Worm (Caenorhabditis elegans) whole organism, young adult: ENCODE results near the gene mrg-1.

Experiments
- F39B2.1 ChIP-seq: fragments of 200-800 bp; sonication (Bioruptor generic); IDR thresholded peaks from 2 replicates; pipeline ENCODE4 v1.3.6; 2022; ENCODE audit warnings: missing genetic modification reagents, missing genetic modification characterization, missing compliant biosample characterization
- F49E8.2 ChIP-seq: sonication (generic microtip); optimal IDR thresholded peaks from 3 replicates; lab custom pipeline; 2017; ENCODE audit warnings: missing genetic modification characterization, mild to moderate bottlenecking, missing compliant biosample characterization, antibody characterized with exemption, moderate library complexity; ENCODE audit not compliant: insufficient read depth
- K11D2.4 ChIP-seq: fragments of 200-800 bp; sonication (Bioruptor generic); IDR thresholded peaks from 2 replicates; pipeline ENCODE4 v1.3.6; 2022; ENCODE audit warnings: missing genetic modification reagents, missing genetic modification characterization, missing compliant biosample characterization
- aptf-2 ChIP-seq: fragments of 200-800 bp; sonication (Bioruptor generic); conservative IDR thresholded peaks from 2 replicates; pipeline ENCODE4 v1.3.6; 2022; ENCODE audit warnings: missing genetic modification reagents, missing genetic modification characterization, missing compliant biosample characterization
- attf-5 ChIP-seq: fragments of 200-800 bp; sonication (Bioruptor generic); optimal IDR thresholded peaks from 2 replicates; lab custom pipeline; 2018; ENCODE audit warnings: mild to moderate bottlenecking, missing genetic modification characterization, missing compliant biosample characterization
- bed-2 ChIP-seq: fragments of 200-800 bp; sonication (Bioruptor generic); IDR thresholded peaks from 2 replicates; pipeline ENCODE4 v1.3.6; 2022; ENCODE audit warnings: missing genetic modification reagents, missing genetic modification characterization, missing compliant biosample characterization
- cebp-1 ChIP-seq, 2 experiments: fragments of 200-800 bp in 1 of 2; sonication (Bioruptor generic) in 1 of 2; sonication (generic microtip) in 1 of 2; IDR thresholded peaks in 1 of 2; optimal IDR thresholded peaks in 1 of 2; 2 replicates each; pipeline versions ENCODE4 v1.3.6 to Lab custom; 2017 to 2022; ENCODE audit warnings: missing compliant biosample characterization in 2 of 2, missing genetic modification characterization in 2 of 2, mild to moderate bottlenecking in 1 of 2, missing genetic modification reagents in 1 of 2, moderate library complexity in 1 of 2
- cebp-2 ChIP-seq: fragments of 200-800 bp; sonication (Bioruptor generic); IDR thresholded peaks from 2 replicates; pipeline ENCODE4 v1.3.6; 2022; ENCODE audit warnings: missing genetic modification characterization, missing compliant biosample characterization
- ceh-100 ChIP-seq: fragments of 200-800 bp; sonication (Bioruptor generic); IDR thresholded peaks from 2 replicates; pipeline ENCODE4 v1.3.6; 2022; ENCODE audit warnings: missing genetic modification reagents, missing genetic modification characterization, missing compliant biosample characterization
- ceh-40 ChIP-seq: fragments of 200-800 bp; sonication (Bioruptor generic); IDR thresholded peaks from 2 replicates; pipeline ENCODE4 v1.3.6; 2022; ENCODE audit warnings: missing genetic modification characterization, missing compliant biosample characterization
- ceh-58 ChIP-seq: fragments of 200-800 bp; sonication (Bioruptor generic); IDR thresholded peaks from 2 replicates; pipeline ENCODE4 v1.3.6; 2022; ENCODE audit warnings: missing genetic modification characterization, missing compliant biosample characterization
- chd-7 ChIP-seq: sonication (generic microtip); optimal IDR thresholded peaks from 2 replicates; lab custom pipeline; 2016; ENCODE audit warnings: mild to moderate bottlenecking, missing genetic modification characterization, moderate library complexity, missing compliant biosample characterization
- efl-1 ChIP-seq: fragments of 150-350 bp; optimal IDR thresholded peaks from 2 replicates; lab custom pipeline; 2014; ENCODE audit warnings: missing biosample characterization, missing genetic modification reagents, missing genetic modification characterization
- egrh-3 ChIP-seq: fragments of 200-800 bp; sonication (Bioruptor generic); IDR thresholded peaks from 2 replicates; pipeline ENCODE4 v1.3.6; 2022; ENCODE audit warnings: missing genetic modification reagents, missing genetic modification characterization, missing compliant biosample characterization
- hmg-1.2 ChIP-seq: fragments of 200-800 bp; sonication (Bioruptor generic); IDR thresholded peaks from 2 replicates; pipeline ENCODE4 v1.3.6; 2022; ENCODE audit warnings: missing genetic modification reagents, missing genetic modification characterization, missing compliant biosample characterization
- lin-26 ChIP-seq: fragments of 200-800 bp; sonication (Bioruptor generic); IDR thresholded peaks from 2 replicates; pipeline ENCODE4 v1.3.6; 2022; ENCODE audit warnings: missing genetic modification reagents, missing genetic modification characterization, missing compliant biosample characterization
- lin-40 ChIP-seq: sonication (generic microtip); optimal IDR thresholded peaks from 2 replicates; lab custom pipeline; 2016; ENCODE audit warnings: missing genetic modification characterization, mild to moderate bottlenecking, missing compliant biosample characterization, missing genotype, missing genetic modification reagents
- lin-54 ChIP-seq: fragments of 200-800 bp; sonication (Bioruptor generic); optimal IDR thresholded peaks from 2 replicates; lab custom pipeline; 2018; ENCODE audit warnings: mild to moderate bottlenecking, missing genetic modification characterization, missing compliant biosample characterization
- madf-6 ChIP-seq: fragments of 200-800 bp; sonication (Bioruptor generic); IDR thresholded peaks from 2 replicates; pipeline ENCODE4 v1.3.6; 2022; ENCODE audit warnings: missing genetic modification reagents, missing genetic modification characterization, missing compliant biosample characterization
- madf-8 ChIP-seq: fragments of 200-800 bp; sonication (Bioruptor generic); conservative IDR thresholded peaks from 2 replicates; pipeline ENCODE4 v1.3.6; 2022; ENCODE audit warnings: missing genetic modification reagents, missing genetic modification characterization, missing compliant biosample characterization
- nfya-1 ChIP-seq: sonication (generic microtip); optimal IDR thresholded peaks from 2 replicates; lab custom pipeline; 2017; ENCODE audit warnings: antibody characterized with exemption, missing compliant biosample characterization, missing genetic modification characterization, borderline replicate concordance; ENCODE audit not compliant: insufficient read depth
- nfyb-1 ChIP-seq: fragments of 200-800 bp; sonication (Bioruptor generic); IDR thresholded peaks from 2 replicates; pipeline ENCODE4 v1.3.6; 2022; ENCODE audit warnings: missing genetic modification reagents, missing genetic modification characterization, missing compliant biosample characterization
- nhr-80 ChIP-seq: sonication (generic microtip); optimal IDR thresholded peaks from 2 replicates; lab custom pipeline; 2016; ENCODE audit warnings: missing genetic modification characterization, missing compliant biosample characterization
- repo-1 ChIP-seq: sonication (generic microtip); optimal IDR thresholded peaks from 2 replicates; lab custom pipeline; 2017; ENCODE audit warnings: mild to moderate bottlenecking, missing genetic modification characterization, missing compliant biosample characterization
- snpc-3.4 ChIP-seq: sonication (generic microtip); optimal IDR thresholded peaks from 2 replicates; lab custom pipeline; 2017; ENCODE audit warnings: missing genetic modification characterization, mild to moderate bottlenecking, missing compliant biosample characterization, antibody characterized with exemption, moderate library complexity, missing genotype, missing genetic modification reagents
- somi-1 ChIP-seq: fragments of 200-800 bp; sonication (Bioruptor generic); optimal IDR thresholded peaks from 2 replicates; lab custom pipeline; 2018; ENCODE audit warnings: mild to moderate bottlenecking, missing genetic modification characterization, missing compliant biosample characterization
- tbp1 ChIP-seq: fragments of 200-800 bp; sonication (Bioruptor generic); optimal IDR thresholded peaks from 2 replicates; lab custom pipeline; 2018; ENCODE audit warnings: mild to moderate bottlenecking, missing genetic modification characterization, missing compliant biosample characterization
- tbx-9 ChIP-seq: sonication (generic microtip); optimal IDR thresholded peaks from 2 replicates; lab custom pipeline; 2016; ENCODE audit warnings: borderline replicate concordance, missing genetic modification characterization, inconsistent platforms, missing compliant biosample characterization
- unc-130 ChIP-seq: sonication (generic microtip); optimal IDR thresholded peaks from 2 replicates; lab custom pipeline; 2016; ENCODE audit warnings: missing genetic modification reagents, missing genetic modification characterization, missing compliant biosample characterization
- zfh-2 ChIP-seq: fragments of 200-800 bp; sonication (Bioruptor generic); conservative IDR thresholded peaks from 2 replicates; pipeline ENCODE4 v1.3.6; 2022; ENCODE audit warnings: missing genetic modification reagents, missing genetic modification characterization, missing compliant biosample characterization
- ztf-22 ChIP-seq: fragments of 200-800 bp; sonication (Bioruptor generic); optimal IDR thresholded peaks from 2 replicates; lab custom pipeline; 2018; ENCODE audit warnings: mild to moderate bottlenecking, missing genetic modification characterization, moderate library complexity, missing compliant biosample characterization
- ztf-26 ChIP-seq: sonication (generic microtip); optimal IDR thresholded peaks from 2 replicates; lab custom pipeline; 2017; ENCODE audit warnings: missing genetic modification characterization, missing compliant biosample characterization
- ztf-3 ChIP-seq: fragments of 200-800 bp; sonication (Bioruptor generic); optimal IDR thresholded peaks from 2 replicates; lab custom pipeline; 2018; ENCODE audit warnings: mild to moderate bottlenecking, missing genetic modification characterization, missing compliant biosample characterization

mrg-1 gene

DNA sequence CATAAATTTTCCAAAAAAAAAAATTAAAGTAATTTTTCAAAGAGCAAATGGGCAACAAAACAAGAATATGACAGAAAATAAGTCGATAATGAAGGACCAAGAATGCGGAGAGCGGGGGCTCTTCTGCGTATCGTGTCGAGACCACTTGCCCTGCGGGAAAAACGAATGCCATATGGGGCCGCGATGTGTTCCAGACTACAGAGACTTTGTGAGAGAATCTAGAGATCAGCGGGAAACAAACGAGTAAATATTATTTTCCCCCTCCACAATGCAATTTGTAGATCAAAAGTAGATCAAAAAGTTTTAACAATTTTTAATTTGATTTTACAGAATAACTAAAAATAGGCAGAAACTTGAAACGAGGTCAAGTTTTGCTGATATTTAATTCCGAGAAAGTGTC lies 34.3 kb downstream of the mrg-1 start:
- TF ChIP-seq snpc-3.4 (tag; lab: Kevin White, UChicago) (no peak), efl-1 (peak; percentile 50), K11D2.4 (GFP tag; lab: Robert Waterston, UW) (no peak), cebp-2 (no peak), madf-6 (peak; percentile 52; the same call in 1 of the 2 replicates), ceh-100 (GFP tag; lab: Robert Waterston, UW) (no peak), F39B2.1 (GFP tag; lab: Robert Waterston, UW) (no peak), madf-8 (GFP tag; lab: Robert Waterston, UW) (0 out of 2 replicates have a peak, but pooled peaks have one; percentile 11), aptf-2 (GFP tag; lab: Robert Waterston, UW) (peak; percentile 88)

DNA sequence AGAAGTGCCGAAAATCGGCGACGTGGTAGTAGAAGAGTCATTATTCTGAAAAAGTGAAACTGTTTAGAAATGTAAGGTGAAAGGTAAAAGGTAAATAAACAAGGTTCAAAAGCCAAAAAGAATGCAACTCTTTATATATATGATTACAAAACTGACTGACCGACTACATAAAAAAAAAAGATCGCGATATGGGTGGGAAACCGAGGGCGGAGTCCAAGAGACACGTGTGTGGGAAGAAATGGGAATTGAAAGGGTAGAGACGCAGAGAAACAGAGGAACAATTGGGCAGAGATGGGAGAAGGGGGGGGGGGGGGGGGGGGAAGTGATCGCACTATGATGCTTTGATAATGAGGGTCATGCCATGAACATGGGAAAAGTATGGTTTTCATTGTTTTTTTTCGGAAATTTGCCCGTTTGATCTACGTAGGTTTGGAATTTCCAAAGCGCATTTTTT lies 35.5 kb downstream of the mrg-1 start, which contains the start of gene Y37D8A.4:
Y37D8A.4 (minus strand) TSS at position 51 of the 454 bp plus-strand sequence.
- TF ChIP-seq nfyb-1, result 0 out of 2 replicates have a peak, but pooled peaks have one; percentile 9
- TF ChIP-seq unc-130, result no peak
- TF ChIP-seq nhr-80 (tag; lab: Kevin White, UChicago), result peak; percentile 57
- TF ChIP-seq hmg-1.2 (GFP tag; lab: Robert Waterston, UW), result peak; percentile 40; the same call in 1 of the 2 replicates
- no peak for TF ChIP-seq ceh-58 (GFP tag; lab: Robert Waterston, UW)
- TF ChIP-seq cebp-1 (GFP tag; IDR thresholded peaks at IDR 0.05; lab: Robert Waterston, UW), result no peak
- peak; percentile 69 for TF ChIP-seq cebp-1 (tag; optimal IDR thresholded peaks at IDR 0.05; lab: Kevin White, UChicago)
- TF ChIP-seq egrh-3 (GFP tag; lab: Robert Waterston, UW), result peak; percentile 93
- peak; percentile 67 for TF ChIP-seq somi-1 (GFP tag; lab: Kevin White, UChicago)
- TF ChIP-seq repo-1 (tag; lab: Kevin White, UChicago), result no peak
- peak; percentile 82 for TF ChIP-seq zfh-2 (GFP tag; lab: Robert Waterston, UW)
- no peak for TF ChIP-seq nfya-1 (tag; lab: Kevin White, UChicago)
- TF ChIP-seq tbp1 (GFP tag; lab: Kevin White, UChicago), result peak; percentile 48
- TF ChIP-seq chd-7 (tag; lab: Kevin White, UChicago), result peak; percentile 34
- TF ChIP-seq lin-40 (tag; lab: Kevin White, UChicago), result no peak
- peak; percentile 23 for TF ChIP-seq lin-54 (GFP tag; lab: Kevin White, UChicago)
- TF ChIP-seq bed-2 (GFP tag; lab: Robert Waterston, UW), result no peak
- peak; percentile 44 for TF ChIP-seq ztf-22
- TF ChIP-seq lin-26 (GFP tag; lab: Robert Waterston, UW), result 0 out of 2 replicates have a peak, but pooled peaks have one; percentile 30
- peak; percentile 59 for TF ChIP-seq attf-5
- peak; percentile 76 for TF ChIP-seq ztf-26 (tag; lab: Kevin White, UChicago)
- TF ChIP-seq, all 124 proteins: peak for 14

DNA sequence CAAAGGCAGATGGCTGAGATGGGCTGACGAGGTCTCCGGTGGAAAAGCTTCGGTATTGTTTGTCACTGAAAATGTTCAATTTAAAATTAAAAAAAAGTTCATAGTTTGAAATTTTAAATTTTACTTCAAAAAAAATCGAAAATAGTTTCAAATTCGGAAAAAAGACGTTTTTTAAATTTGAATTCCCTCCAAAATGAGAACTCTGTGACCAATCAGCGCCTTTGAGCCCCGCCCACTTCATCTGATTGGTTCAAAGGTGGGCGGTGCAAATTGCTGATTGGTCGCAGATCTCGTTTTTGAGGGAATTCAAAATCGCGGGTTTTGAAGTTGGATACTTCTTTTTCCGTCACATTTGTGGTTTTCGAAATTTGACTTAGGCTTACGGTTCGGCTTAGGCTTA lies 36.2 kb downstream of the mrg-1 start:
- TF ChIP-seq ceh-40 (no peak), ztf-3 (GFP tag; lab: Kevin White, UChicago) (no peak), nfyb-1 (peak; percentile 83), tbx-9 (tag; lab: Kevin White, UChicago) (no peak), ceh-58 (GFP tag; lab: Robert Waterston, UW) (no peak), F49E8.2 (no peak)

DNA sequence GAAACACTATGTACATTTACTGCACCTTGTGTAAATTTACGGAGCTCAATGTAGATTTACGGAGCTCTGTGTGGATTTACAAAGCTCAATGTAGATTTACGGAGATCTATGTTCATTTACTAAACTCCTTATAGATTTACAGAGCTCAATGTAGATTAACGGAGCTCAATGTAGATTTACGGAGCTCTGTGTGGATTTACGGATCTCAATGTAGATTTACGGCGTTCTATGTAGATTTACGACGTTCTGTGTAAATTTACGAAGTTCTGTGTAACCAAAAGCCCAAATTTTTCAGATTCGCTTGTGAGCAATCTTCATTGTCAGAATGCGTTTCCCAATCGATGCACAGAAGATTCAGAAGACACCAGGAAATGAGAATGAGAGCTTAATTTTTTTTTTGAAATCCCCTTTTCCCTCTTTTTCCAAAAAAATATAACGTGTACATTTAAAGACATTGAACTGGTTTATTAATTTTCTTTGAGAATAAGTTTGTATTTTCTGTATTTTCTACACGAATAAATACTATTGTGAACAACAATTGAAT lies 37.6 kb downstream of the mrg-1 start:
- no peak for TF ChIP-seq somi-1 (GFP tag; lab: Kevin White, UChicago)
- TF ChIP-seq nfyb-1, result 0 out of 2 replicates have a peak, but pooled peaks have one; percentile 7
